Worm (Caenorhabditis elegans) whole organism, L2 larva: Measurements from ENCODE around the gene K04C2.5.

ENCODE experiments used
- ZK546.5 ChIP-seq: sonication (generic microtip); optimal IDR thresholded peaks from 2 replicates; lab custom pipeline; 2017; ENCODE audit warnings: missing biosample characterization, missing genetic modification characterization
- aly-2 ChIP-seq: fragments of 150-350 bp; optimal IDR thresholded peaks from 2 replicates; lab custom pipeline; 2014; ENCODE audit warnings: missing biosample characterization, missing genetic modification characterization
- ceh-16 ChIP-seq: fragments of 150-350 bp; optimal IDR thresholded peaks from 2 replicates; lab custom pipeline; 2014; ENCODE audit warnings: missing biosample characterization, missing genetic modification characterization
- dmd-4 ChIP-seq: sonication (generic microtip); optimal IDR thresholded peaks from 2 replicates; lab custom pipeline; 2017; ENCODE audit warnings: missing biosample characterization, missing genetic modification characterization
- egl-27 ChIP-seq: sonication (generic microtip); optimal IDR thresholded peaks from 3 replicates; lab custom pipeline; 2017; ENCODE audit warnings: missing biosample characterization, missing genetic modification reagents, missing genetic modification characterization
- mdl-1 ChIP-seq, 2 experiments: fragments of 150-350 bp in 1 of 2; sonication (generic microtip) in 1 of 2; optimal IDR thresholded peaks; 2 replicates each; lab custom pipeline; 2017; ENCODE audit warnings: missing biosample characterization in 2 of 2, missing genetic modification characterization in 2 of 2
- nhr-237 ChIP-seq: fragments of 150-350 bp; optimal IDR thresholded peaks from 2 replicates; lab custom pipeline; 2014; ENCODE audit warnings: missing biosample characterization, missing genetic modification characterization
- skn-1 ChIP-seq: sonication (generic microtip); optimal IDR thresholded peaks from 2 replicates; lab custom pipeline; 2017; ENCODE audit warnings: missing biosample characterization, missing genetic modification characterization
- unc-39 ChIP-seq: fragments of 150-350 bp; optimal IDR thresholded peaks from 2 replicates; lab custom pipeline; 2014; ENCODE audit warnings: missing biosample characterization, missing genetic modification characterization
- unc-62 ChIP-seq: fragments of 150-350 bp; optimal IDR thresholded peaks from 2 replicates; lab custom pipeline; 2014; ENCODE audit warnings: missing biosample characterization, missing genetic modification reagents, missing genetic modification characterization

ce11 chrIII:6895166-6895565, 3.7 kb upstream of the K04C2.5 start:
- TF ChIP-seq aly-2 (tag; lab: Kevin White, UChicago) (no peak), mdl-1 (tag; optimal IDR thresholded peaks at IDR 0.05; lab: Kevin White, UChicago) (no peak), unc-39 (tag; lab: Kevin White, UChicago) (no peak), ZK546.5 (tag; lab: Kevin White, UChicago) (no peak), unc-62 (GFP tag; lab: Kevin White, UChicago) (no peak), skn-1 (tag; lab: Kevin White, UChicago) (no peak), nhr-237 (no peak), ceh-16 (no peak), egl-27 (peak; percentile 75), dmd-4 (tag; lab: Kevin White, UChicago) (no peak)
